Fruit fly (Drosophila melanogaster): ENCODE measurements around the gene tefu.

Gene tefu

DNA sequence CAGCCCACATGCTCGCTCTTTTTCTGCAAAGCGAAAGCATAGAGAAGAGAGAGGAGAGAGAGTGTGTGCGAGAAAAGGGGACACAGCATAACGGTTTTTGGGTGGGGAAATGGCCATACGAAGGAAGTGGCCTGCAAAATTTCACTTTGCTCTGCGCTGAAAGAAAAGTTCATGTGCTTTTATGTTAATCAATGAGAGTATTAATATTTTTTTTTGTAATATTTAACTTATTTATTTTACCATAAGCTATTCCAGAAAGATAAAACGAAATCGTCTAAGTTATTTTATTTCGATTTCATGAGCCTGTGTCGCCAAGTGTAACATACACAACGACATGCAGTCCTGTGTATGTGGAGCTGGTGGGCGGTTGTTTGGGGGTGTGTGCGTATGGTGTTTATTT lies 8.4 kb upstream of the tefu start (continued):
- peak; percentile 76 for TF ChIP-seq CG17328 (GFP tag; IDR thresholded peaks at IDR 0.05)
- TF ChIP-seq gcm (GFP tag; optimal IDR thresholded peaks at IDR 0.05): no peak
- TF ChIP-seq ara (GFP tag; IDR thresholded peaks at IDR 0.05): peak; percentile 52
- 0 out of 3 replicates have a peak, but pooled peaks have one; percentile 21 for TF ChIP-seq croc (GFP tag; conservative IDR thresholded peaks at IDR 0.05)
- peak; percentile 78 for TF ChIP-seq Dbx (GFP tag; IDR thresholded peaks at IDR 0.05)
- no peak for TF ChIP-seq dm (GFP tag; optimal IDR thresholded peaks at IDR 0.05)
- TF ChIP-seq YL-1 (GFP tag; optimal IDR thresholded peaks at IDR 0.05): peak; percentile 5
- TF ChIP-seq HLH54F (GFP tag; optimal IDR thresholded peaks at IDR 0.05): peak; percentile 32
- no peak for TF ChIP-seq NC2α (GFP tag; optimal IDR thresholded peaks at IDR 0.05)
- TF ChIP-seq ase (GFP tag; IDR thresholded peaks at IDR 0.05): peak; percentile 56; the same call in 2 of the 3 replicates
- peak; percentile 81 for TF ChIP-seq CG10366 (GFP tag; IDR thresholded peaks at IDR 0.05)
- peak; percentile 60 for TF ChIP-seq CG31224 (GFP tag; IDR thresholded peaks at IDR 0.05)
- peak; percentile 57; the same call in 1 of the 2 replicates for TF ChIP-seq gsb (GFP tag; IDR thresholded peaks at IDR 0.05)
- TF ChIP-seq zen2 (GFP tag; IDR thresholded peaks at IDR 0.05; ENCODE audit: partially characterized antibody): no peak
- 0 out of 2 replicates have a peak, but pooled peaks have one; percentile 24 for TF ChIP-seq CG11085 (GFP tag; IDR thresholded peaks at IDR 0.05)
- TF ChIP-seq CG12769 (tag; optimal IDR thresholded peaks at IDR 0.05): no peak
- peak; percentile 67 for TF ChIP-seq HmgZ (tag; optimal IDR thresholded peaks at IDR 0.05)
- TF ChIP-seq Ravus (GFP tag; IDR thresholded peaks at IDR 0.05): peak; percentile 20
- peak; percentile 23 for TF ChIP-seq CG12219 (GFP tag; optimal IDR thresholded peaks at IDR 0.05)
- TF ChIP-seq emc (GFP tag; optimal IDR thresholded peaks at IDR 0.05): no peak
- TF ChIP-seq CG2889 (GFP tag; IDR thresholded peaks at IDR 0.05): 0 out of 3 replicates have a peak, but pooled peaks have one; percentile 66
- no peak for TF ChIP-seq CG16813 (GFP tag; IDR thresholded peaks at IDR 0.05; ENCODE audit: partially characterized antibody)
- peak; percentile 73 for TF ChIP-seq CG14441 (GFP tag; IDR thresholded peaks at IDR 0.05)
- peak; percentile 45 for TF ChIP-seq CG10979 (tag; optimal IDR thresholded peaks at IDR 0.05)
- TF ChIP-seq CG6689 (GFP tag; IDR thresholded peaks at IDR 0.05): peak; percentile 64
- peak; percentile 90 for TF ChIP-seq row (GFP tag; IDR thresholded peaks at IDR 0.05)
- TF ChIP-seq Jarid2 (GFP tag; optimal IDR thresholded peaks at IDR 0.05): no peak
- peak; percentile 68; the same call in 1 of the 3 replicates for TF ChIP-seq CG11456 (GFP tag; IDR thresholded peaks at IDR 0.05)
- no peak for TF ChIP-seq CG5245 (GFP tag; optimal IDR thresholded peaks at IDR 0.05)
- peak in 1 of 2 experiments; percentile 30 for TF ChIP-seq Hr51 (GFP tag; optimal IDR thresholded peaks at IDR 0.05)
- peak; percentile 48; the same call in 1 of the 3 replicates for TF ChIP-seq CG7357 (GFP tag; IDR thresholded peaks at IDR 0.05)
- no peak for TF ChIP-seq br (optimal IDR thresholded peaks at IDR 0.05)
- TF ChIP-seq C15 (GFP tag; IDR thresholded peaks at IDR 0.05): 0 out of 3 replicates have a peak, but pooled peaks have one; percentile 26
- peak; percentile 16 for TF ChIP-seq D19B (GFP tag; optimal IDR thresholded peaks at IDR 0.05)
- no peak for TF ChIP-seq Dfd (GFP tag; optimal IDR thresholded peaks at IDR 0.05)
- peak; percentile 14 for TF ChIP-seq salm (tag; optimal IDR thresholded peaks at IDR 0.05)
- TF ChIP-seq Mrtf (GFP tag; IDR thresholded peaks at IDR 0.05): peak; percentile 46; the same call in 1 of the 3 replicates
- no peak for TF ChIP-seq CG31365 (tag; optimal IDR thresholded peaks at IDR 0.05)
- TF ChIP-seq HHEX (GFP tag; optimal IDR thresholded peaks at IDR 0.05): peak; percentile 42
- TF ChIP-seq btn (GFP tag; optimal IDR thresholded peaks at IDR 0.05): no peak
- peak; percentile 86 for TF ChIP-seq Atf6 (GFP tag; IDR thresholded peaks at IDR 0.05)
- TF ChIP-seq ems (GFP tag; optimal IDR thresholded peaks at IDR 0.05): peak; percentile 7
- no peak for TF ChIP-seq mld (GFP tag; IDR thresholded peaks at IDR 0.05; ENCODE audit: partially characterized antibody)
- TF ChIP-seq CG18476 (GFP tag; optimal IDR thresholded peaks at IDR 0.05): no peak
- peak; percentile 74 for TF ChIP-seq Dek (tag; optimal IDR thresholded peaks at IDR 0.05)
- TF ChIP-seq Oli (tag; optimal IDR thresholded peaks at IDR 0.05): no peak
- no peak for TF ChIP-seq da (GFP tag; optimal IDR thresholded peaks at IDR 0.05)
- TF ChIP-seq CG9817 (tag; optimal IDR thresholded peaks at IDR 0.05): peak; percentile 69
- TF ChIP-seq maf-S (GFP tag; optimal IDR thresholded peaks at IDR 0.05): no peak
- peak; percentile 71 for TF ChIP-seq stc (GFP tag; IDR thresholded peaks at IDR 0.05)
- TF ChIP-seq Dip2 (GFP tag; IDR thresholded peaks at IDR 0.05): no peak
- TF ChIP-seq CrebB (tag; optimal IDR thresholded peaks at IDR 0.05): peak; percentile 67

All from whole organism, embryonic.